Worm (Caenorhabditis elegans) whole organism, young adult: ENCODE data around the gene Y17G9A.4.

Source experiments
- B0035.1 ChIP-seq: sonication (generic microtip); optimal IDR thresholded peaks from 2 replicates; lab custom pipeline; 2016; ENCODE audit warnings: missing genetic modification characterization, mild to moderate bottlenecking, missing compliant biosample characterization, missing genotype, missing genetic modification reagents
- B0261.1 ChIP-seq: sonication (generic microtip); optimal IDR thresholded peaks from 2 replicates; lab custom pipeline; 2016; ENCODE audit warnings: mild to moderate bottlenecking, missing genetic modification characterization, moderate library complexity, missing compliant biosample characterization
- B0336.3 ChIP-seq: fragments of 200-800 bp; sonication (Bioruptor generic); IDR thresholded peaks from 2 replicates; pipeline ENCODE4 v1.3.6; 2022; ENCODE audit warnings: missing genetic modification characterization, missing compliant biosample characterization
- C17E4.6 ChIP-seq: fragments of 200-800 bp; sonication (Bioruptor generic); IDR thresholded peaks from 2 replicates; pipeline ENCODE4 v1.3.6; 2022; ENCODE audit warnings: missing genetic modification reagents, missing genetic modification characterization, missing compliant biosample characterization
- F33H1.4 ChIP-seq: fragments of 200-800 bp; sonication (Bioruptor generic); IDR thresholded peaks from 2 replicates; pipeline ENCODE4 v1.3.6; 2022; ENCODE audit warnings: missing genetic modification reagents, missing genetic modification characterization, missing compliant biosample characterization
- F37B4.10 ChIP-seq: fragments of 200-800 bp; sonication (Bioruptor generic); IDR thresholded peaks from 2 replicates; pipeline ENCODE4 v1.3.6; 2022; ENCODE audit warnings: missing genetic modification characterization, missing compliant biosample characterization
- F55B11.4 ChIP-seq: sonication (generic microtip); optimal IDR thresholded peaks from 2 replicates; lab custom pipeline; 2016; ENCODE audit warnings: missing compliant biosample characterization, missing genetic modification characterization, borderline replicate concordance; ENCODE audit not compliant: insufficient read depth
- T07F8.4 ChIP-seq: sonication (generic microtip); optimal IDR thresholded peaks from 2 replicates; lab custom pipeline; 2016; ENCODE audit warnings: mild to moderate bottlenecking, missing genetic modification characterization, moderate library complexity, missing compliant biosample characterization
- Y56A3A.18 ChIP-seq: fragments of 200-800 bp; sonication (Bioruptor generic); IDR thresholded peaks from 2 replicates; pipeline ENCODE4 v1.3.6; 2022; ENCODE audit warnings: missing genetic modification reagents, missing genetic modification characterization, missing compliant biosample characterization
- ama-1 ChIP-seq, 3 experiments: fragments of 150-350 bp in 1 of 3; sonication (generic microtip) in 2 of 3; optimal IDR thresholded peaks; 2 replicates each; lab custom pipeline; 2014 to 2018; ENCODE audit warnings: missing biosample characterization in 2 of 3, missing genetic modification characterization in 2 of 3, missing genetic modification reagents in 2 of 3
- aptf-2 ChIP-seq: fragments of 200-800 bp; sonication (Bioruptor generic); conservative IDR thresholded peaks from 2 replicates; pipeline ENCODE4 v1.3.6; 2022; ENCODE audit warnings: missing genetic modification reagents, missing genetic modification characterization, missing compliant biosample characterization
- attf-5 ChIP-seq: fragments of 200-800 bp; sonication (Bioruptor generic); optimal IDR thresholded peaks from 2 replicates; lab custom pipeline; 2018; ENCODE audit warnings: mild to moderate bottlenecking, missing genetic modification characterization, missing compliant biosample characterization
- ceh-40 ChIP-seq: fragments of 200-800 bp; sonication (Bioruptor generic); IDR thresholded peaks from 2 replicates; pipeline ENCODE4 v1.3.6; 2022; ENCODE audit warnings: missing genetic modification characterization, missing compliant biosample characterization
- ceh-58 ChIP-seq: fragments of 200-800 bp; sonication (Bioruptor generic); IDR thresholded peaks from 2 replicates; pipeline ENCODE4 v1.3.6; 2022; ENCODE audit warnings: missing genetic modification characterization, missing compliant biosample characterization
- chd-7 ChIP-seq: sonication (generic microtip); optimal IDR thresholded peaks from 2 replicates; lab custom pipeline; 2016; ENCODE audit warnings: mild to moderate bottlenecking, missing genetic modification characterization, moderate library complexity, missing compliant biosample characterization
- die-1 ChIP-seq: sonication (generic microtip); optimal IDR thresholded peaks from 2 replicates; lab custom pipeline; 2016; ENCODE audit warnings: missing genotype, mild to moderate bottlenecking, missing genetic modification characterization, missing compliant biosample characterization
- dpl-1 ChIP-seq: fragments of 150-350 bp; optimal IDR thresholded peaks from 2 replicates; lab custom pipeline; 2014; ENCODE audit warnings: missing biosample characterization, missing genetic modification reagents, missing genetic modification characterization
- egl-44 ChIP-seq: fragments of 200-800 bp; sonication (Bioruptor generic); IDR thresholded peaks from 2 replicates; pipeline ENCODE4 v1.3.6; 2022; ENCODE audit warnings: missing genetic modification reagents, missing genetic modification characterization, missing compliant biosample characterization
- ekl-4 ChIP-seq: fragments of 200-800 bp; sonication (Bioruptor generic); IDR thresholded peaks from 2 replicates; pipeline ENCODE4 v1.3.6; 2022; ENCODE audit warnings: missing genetic modification reagents, missing genetic modification characterization, missing compliant biosample characterization
- fkh-3 ChIP-seq: sonication (generic microtip); optimal IDR thresholded peaks from 2 replicates; lab custom pipeline; 2016; ENCODE audit warnings: mild to moderate bottlenecking, missing genetic modification characterization, missing compliant biosample characterization
- him-1 ChIP-seq: sonication (generic microtip); optimal IDR thresholded peaks from 2 replicates; lab custom pipeline; 2016; ENCODE audit warnings: missing genotype, missing genetic modification reagents, missing genetic modification characterization, missing compliant biosample characterization
- hmg-20 ChIP-seq: fragments of 200-800 bp; sonication (Bioruptor generic); IDR thresholded peaks from 2 replicates; pipeline ENCODE4 v1.3.6; 2022; ENCODE audit warnings: missing genetic modification reagents, missing genetic modification characterization, missing compliant biosample characterization
- hrde-1 ChIP-seq: sonication (generic microtip); optimal IDR thresholded peaks from 2 replicates; lab custom pipeline; 2016; ENCODE audit warnings: missing genetic modification characterization, mild to moderate bottlenecking, missing compliant biosample characterization, moderate library complexity, missing genotype, missing genetic modification reagents, borderline replicate concordance
- hsf-1 ChIP-seq: fragments of 200-800 bp; sonication (Bioruptor generic); IDR thresholded peaks from 2 replicates; pipeline ENCODE4 v1.3.6; 2022; ENCODE audit warnings: missing genetic modification reagents, missing genetic modification characterization, missing compliant biosample characterization
- lag-1 ChIP-seq: fragments of 200-800 bp; sonication (Bioruptor generic); IDR thresholded peaks from 2 replicates; pipeline ENCODE4 v1.3.6; 2022; ENCODE audit warnings: missing genetic modification reagents, missing genetic modification characterization, missing compliant biosample characterization
- lin-26 ChIP-seq: fragments of 200-800 bp; sonication (Bioruptor generic); IDR thresholded peaks from 2 replicates; pipeline ENCODE4 v1.3.6; 2022; ENCODE audit warnings: missing genetic modification reagents, missing genetic modification characterization, missing compliant biosample characterization
- lin-35 ChIP-seq, 3 experiments: fragments of 150-350 bp in 2 of 3; sonication (generic microtip) in 1 of 3; optimal IDR thresholded peaks; 2 replicates each; lab custom pipeline; 2014 to 2018; ENCODE audit warnings: missing biosample characterization in 3 of 3, missing genetic modification characterization in 3 of 3, missing genetic modification reagents in 3 of 3
- lin-40 ChIP-seq: sonication (generic microtip); optimal IDR thresholded peaks from 2 replicates; lab custom pipeline; 2016; ENCODE audit warnings: missing genetic modification characterization, mild to moderate bottlenecking, missing compliant biosample characterization, missing genotype, missing genetic modification reagents
- lin-54 ChIP-seq: fragments of 200-800 bp; sonication (Bioruptor generic); optimal IDR thresholded peaks from 2 replicates; lab custom pipeline; 2018; ENCODE audit warnings: mild to moderate bottlenecking, missing genetic modification characterization, missing compliant biosample characterization
- madf-10 ChIP-seq: sonication (generic microtip); optimal IDR thresholded peaks from 2 replicates; lab custom pipeline; 2016; ENCODE audit warnings: mild to moderate bottlenecking, missing genetic modification characterization, missing compliant biosample characterization
- mel-28 ChIP-seq: sonication (generic microtip); optimal IDR thresholded peaks from 2 replicates; lab custom pipeline; 2016; ENCODE audit warnings: borderline replicate concordance, mild to moderate bottlenecking, missing genetic modification characterization, missing compliant biosample characterization
- mxl-1 ChIP-seq: sonication (generic microtip); optimal IDR thresholded peaks from 2 replicates; lab custom pipeline; 2016; ENCODE audit warnings: missing genetic modification characterization, missing compliant biosample characterization
- nfya-1 ChIP-seq: sonication (generic microtip); optimal IDR thresholded peaks from 2 replicates; lab custom pipeline; 2017; ENCODE audit warnings: antibody characterized with exemption, missing compliant biosample characterization, missing genetic modification characterization, borderline replicate concordance; ENCODE audit not compliant: insufficient read depth
- nhr-80 ChIP-seq: sonication (generic microtip); optimal IDR thresholded peaks from 2 replicates; lab custom pipeline; 2016; ENCODE audit warnings: missing genetic modification characterization, missing compliant biosample characterization
- pbrm-1 ChIP-seq: fragments of 200-800 bp; sonication (Bioruptor generic); IDR thresholded peaks from 2 replicates; pipeline ENCODE4 v1.3.6; 2022; ENCODE audit warnings: missing genetic modification reagents, missing genetic modification characterization, missing compliant biosample characterization
- rec-8 ChIP-seq, 2 experiments: sonication (generic microtip); optimal IDR thresholded peaks; 2 replicates each; lab custom pipeline; 2016; ENCODE audit warnings: mild to moderate bottlenecking in 2 of 2, missing genetic modification characterization in 2 of 2, missing genetic modification reagents in 2 of 2, missing genotype in 2 of 2, missing biosample characterization in 1 of 2, missing compliant biosample characterization in 1 of 2, moderate library complexity in 1 of 2
- rpc-1 ChIP-seq, 2 experiments: fragments of 150-350 bp in 1 of 2; sonication (generic microtip) in 1 of 2; optimal IDR thresholded peaks; 2 replicates each; lab custom pipeline; 2014 to 2018; ENCODE audit warnings: missing biosample characterization in 1 of 2, missing genetic modification characterization in 1 of 2, missing genetic modification reagents in 1 of 2, missing genotype in 1 of 2
- sdz-38 ChIP-seq: sonication (generic microtip); optimal IDR thresholded peaks from 2 replicates; lab custom pipeline; 2016; ENCODE audit warnings: missing genotype, missing genetic modification characterization, missing compliant biosample characterization
- sea-2 ChIP-seq: fragments of 200-800 bp; sonication (Bioruptor generic); IDR thresholded peaks from 2 replicates; pipeline ENCODE4 v1.3.6; 2022; ENCODE audit warnings: missing genetic modification characterization, missing compliant biosample characterization
- snpc-1.1 ChIP-seq: sonication (generic microtip); optimal IDR thresholded peaks from 2 replicates; lab custom pipeline; 2017; ENCODE audit warnings: missing genetic modification characterization, mild to moderate bottlenecking, missing compliant biosample characterization, antibody characterized with exemption, moderate library complexity, missing genotype, missing genetic modification reagents; ENCODE audit not compliant: insufficient read depth
- snpc-3.4 ChIP-seq: sonication (generic microtip); optimal IDR thresholded peaks from 2 replicates; lab custom pipeline; 2017; ENCODE audit warnings: missing genetic modification characterization, mild to moderate bottlenecking, missing compliant biosample characterization, antibody characterized with exemption, moderate library complexity, missing genotype, missing genetic modification reagents
- snpc-4 ChIP-seq, 5 experiments: fragments of 150-350 bp in 1 of 5; sonication (generic microtip) in 4 of 5; optimal IDR thresholded peaks; 2 replicates each; lab custom pipeline; 2014 to 2018; ENCODE audit warnings: missing genetic modification characterization in 5 of 5, missing biosample characterization in 3 of 5, antibody characterized with exemption in 2 of 5, mild to moderate bottlenecking in 2 of 5, missing compliant biosample characterization in 2 of 5, missing genotype in 2 of 5, moderate library complexity in 2 of 5, missing genetic modification reagents in 1 of 5
- sptf-2 ChIP-seq: fragments of 200-800 bp; sonication (Bioruptor generic); optimal IDR thresholded peaks from 2 replicates; lab custom pipeline; 2018; ENCODE audit warnings: mild to moderate bottlenecking, missing genetic modification characterization, missing compliant biosample characterization
- tbp1 ChIP-seq: fragments of 200-800 bp; sonication (Bioruptor generic); optimal IDR thresholded peaks from 2 replicates; lab custom pipeline; 2018; ENCODE audit warnings: mild to moderate bottlenecking, missing genetic modification characterization, missing compliant biosample characterization
- tlf-1 ChIP-seq: fragments of 200-800 bp; sonication (Bioruptor generic); optimal IDR thresholded peaks from 2 replicates; lab custom pipeline; 2018; ENCODE audit warnings: mild to moderate bottlenecking, missing genetic modification characterization, missing compliant biosample characterization
- ztf-18 ChIP-seq: sonication (generic microtip); optimal IDR thresholded peaks from 2 replicates; lab custom pipeline; 2016; ENCODE audit warnings: missing genotype, mild to moderate bottlenecking, missing genetic modification characterization, missing compliant biosample characterization
- ztf-26 ChIP-seq: sonication (generic microtip); optimal IDR thresholded peaks from 2 replicates; lab custom pipeline; 2017; ENCODE audit warnings: missing genetic modification characterization, missing compliant biosample characterization

Y17G9A.4 gene

DNA sequence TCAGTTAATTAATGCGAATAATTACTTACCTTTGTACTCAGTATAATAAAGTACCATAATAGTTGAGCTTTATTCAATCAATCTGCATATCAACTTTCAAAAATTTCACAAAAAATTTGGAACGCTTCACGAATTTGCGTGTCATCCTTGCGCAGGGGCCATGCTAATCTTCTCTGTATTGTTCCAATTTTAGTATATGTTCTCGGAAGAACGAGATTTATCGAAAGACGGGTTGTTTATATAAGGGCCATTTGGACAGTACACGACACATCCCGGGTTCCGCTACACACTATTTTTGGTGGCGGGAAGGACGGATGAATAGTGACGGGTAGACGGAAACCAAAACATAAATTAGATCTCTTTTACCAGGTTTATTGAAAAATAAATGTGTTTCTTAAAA is 3.2 kb upstream of the Y17G9A.4 start:
- TF ChIP-seq F37B4.10 (no peak), hrde-1 (tag; lab: Kevin White, UChicago) (no peak), lin-54 (GFP tag; lab: Kevin White, UChicago) (no peak), B0261.1 (tag; lab: Kevin White, UChicago) (peak; percentile 48), B0336.3 (GFP tag; lab: Robert Waterston, UW) (no peak), sptf-2 (GFP tag; lab: Kevin White, UChicago) (no peak), sdz-38 (tag; lab: Kevin White, UChicago) (no peak), egl-44 (GFP tag; lab: Robert Waterston, UW) (no peak), F33H1.4 (GFP tag; lab: Robert Waterston, UW) (no peak), sea-2 (no peak), tlf-1 (GFP tag; lab: Kevin White, UChicago) (no peak), ceh-40 (no peak), lin-35 (GFP tag; optimal IDR thresholded peaks at IDR 0.05; lab: Kevin White, UChicago) (no peak), hmg-20 (GFP tag; lab: Robert Waterston, UW) (no peak), snpc-4 (GFP tag; optimal IDR thresholded peaks at IDR 0.05; lab: Kevin White, UChicago) (peak; percentile 70), snpc-4 (tag; optimal IDR thresholded peaks at IDR 0.05; lab: Kevin White, UChicago) (peak; percentile 77 to 92 (median 86)), ama-1 (optimal IDR thresholded peaks at IDR 0.05; lab: Kevin White, UChicago) (no peak), ama-1 (GFP tag; optimal IDR thresholded peaks at IDR 0.05; lab: Kevin White, UChicago) (no peak), ceh-58 (GFP tag; lab: Robert Waterston, UW) (no peak), ztf-18 (tag; lab: Kevin White, UChicago) (no peak), pbrm-1 (GFP tag; lab: Robert Waterston, UW) (no peak), lin-40 (no peak), F55B11.4 (tag; lab: Kevin White, UChicago) (no peak), madf-10 (no peak), hsf-1 (0 out of 2 replicates have a peak, but pooled peaks have one; percentile 34), aptf-2 (no peak), lag-1 (GFP tag; lab: Robert Waterston, UW) (no peak), snpc-3.4 (tag; lab: Kevin White, UChicago) (peak; percentile 46), dpl-1 (no peak), die-1 (tag; lab: Kevin White, UChicago) (peak; percentile 33), chd-7 (no peak), C17E4.6 (GFP tag; lab: Robert Waterston, UW) (no peak), attf-5 (GFP tag; lab: Kevin White, UChicago) (no peak), mxl-1 (no peak), snpc-1.1 (peak; percentile 88), T07F8.4 (tag; lab: Kevin White, UChicago) (no peak), B0035.1 (tag; lab: Kevin White, UChicago) (no peak), Y56A3A.18 (GFP tag; lab: Robert Waterston, UW) (no peak), rec-8 (tag; optimal IDR thresholded peaks at IDR 0.05; lab: Kevin White, UChicago) (no peak), nhr-80 (tag; lab: Kevin White, UChicago) (no peak), him-1 (tag; lab: Kevin White, UChicago) (peak; percentile 31), rpc-1 (optimal IDR thresholded peaks at IDR 0.05; lab: Kevin White, UChicago) (peak; percentile 50), rpc-1 (tag; optimal IDR thresholded peaks at IDR 0.05; lab: Kevin White, UChicago) (peak; percentile 82), nfya-1 (tag; lab: Kevin White, UChicago) (no peak), lin-26 (GFP tag; lab: Robert Waterston, UW) (no peak; the same call in 1 of the 2 replicates), fkh-3 (no peak), mel-28 (tag; lab: Kevin White, UChicago) (no peak), ekl-4 (GFP tag; lab: Robert Waterston, UW) (peak; percentile 21; the same call in 1 of the 2 replicates), ztf-26 (tag; lab: Kevin White, UChicago) (no peak), tbp1 (GFP tag; lab: Kevin White, UChicago) (peak; percentile 80)
